Fruit fly (Drosophila melanogaster): ENCODE data around the gene Tgi.

The Tgi gene

dm6 chr3L:13479609-13480240 is 6.9 kb upstream of the Tgi start:
- TF ChIP-seq Jra (GFP tag; optimal IDR thresholded peaks at IDR 0.05): no peak
- no peak for TF ChIP-seq Rel (GFP tag; optimal IDR thresholded peaks at IDR 0.05)
- no peak for TF ChIP-seq Rel (tag; optimal IDR thresholded peaks at IDR 0.05)
- peak; percentile 58 for TF ChIP-seq rgr (GFP tag; optimal IDR thresholded peaks at IDR 0.05)
- no peak for TF ChIP-seq Abd-B (GFP tag; optimal IDR thresholded peaks at IDR 0.05)
- TF ChIP-seq br (GFP tag; optimal IDR thresholded peaks at IDR 0.05): peak; percentile 15
- TF ChIP-seq OdsH (GFP tag; optimal IDR thresholded peaks at IDR 0.05): no peak
- no peak for TF ChIP-seq usp (GFP tag; optimal IDR thresholded peaks at IDR 0.05)
- no peak for TF ChIP-seq sv (GFP tag; optimal IDR thresholded peaks at IDR 0.05)
- TF ChIP-seq HLH106 (tag; optimal IDR thresholded peaks at IDR 0.05): peak; percentile 60
- TF ChIP-seq Hr83 (GFP tag; optimal IDR thresholded peaks at IDR 0.05; ENCODE audit: poor library complexity, severe bottlenecking): no peak
- TF ChIP-seq fru (GFP tag; optimal IDR thresholded peaks at IDR 0.05): peak; percentile 58
- TF ChIP-seq Vsx2 (GFP tag; optimal IDR thresholded peaks at IDR 0.05; ENCODE audit: partially characterized antibody): no peak
- peak; percentile 46 for TF ChIP-seq woc (GFP tag; optimal IDR thresholded peaks at IDR 0.05)
- TF ChIP-seq Myc (optimal IDR thresholded peaks at IDR 0.05): no peak
- TF ChIP-seq N (GFP tag; optimal IDR thresholded peaks at IDR 0.05): no peak
- no peak for TF ChIP-seq tai (GFP tag; optimal IDR thresholded peaks at IDR 0.05)
- TF ChIP-seq lola (GFP tag; optimal IDR thresholded peaks at IDR 0.05): no peak
- TF ChIP-seq brk (GFP tag; optimal IDR thresholded peaks at IDR 0.05): peak; percentile 25
- TF ChIP-seq Dif (GFP tag; optimal IDR thresholded peaks at IDR 0.05; ENCODE audit: partially characterized antibody): no peak
- TF ChIP-seq CrebA (GFP tag; optimal IDR thresholded peaks at IDR 0.05; ENCODE audit: borderline replicate concordance): no peak
- TF ChIP-seq Hnf4 (GFP tag; optimal IDR thresholded peaks at IDR 0.05): peak; percentile 35
- TF ChIP-seq dl (GFP tag; optimal IDR thresholded peaks at IDR 0.05; ENCODE audit: insufficient read depth in 1 of 2, partially characterized antibody in 2 of 2): no peak
- no peak for TF ChIP-seq CG32264 (GFP tag; optimal IDR thresholded peaks at IDR 0.05)
- TF ChIP-seq dmrt93B (GFP tag; optimal IDR thresholded peaks at IDR 0.05): peak; percentile 15
- peak; percentile 28 for TF ChIP-seq Sp1 (GFP tag; optimal IDR thresholded peaks at IDR 0.05)
- TF ChIP-seq Dfd (GFP tag; optimal IDR thresholded peaks at IDR 0.05): no peak
- TF ChIP-seq sage (GFP tag; optimal IDR thresholded peaks at IDR 0.05): no peak
- no peak for TF ChIP-seq Mio (GFP tag; optimal IDR thresholded peaks at IDR 0.05)
- TF ChIP-seq Hr78 (GFP tag; optimal IDR thresholded peaks at IDR 0.05): no peak
- TF ChIP-seq h (GFP tag; optimal IDR thresholded peaks at IDR 0.05): peak; percentile 51
- TF ChIP-seq pan (optimal IDR thresholded peaks at IDR 0.05): no peak
- no peak for TF ChIP-seq dsf (GFP tag; optimal IDR thresholded peaks at IDR 0.05; ENCODE audit: borderline replicate concordance)
- peak in 1 of 2 experiments; percentile 63 for TF ChIP-seq foxo (GFP tag; optimal IDR thresholded peaks at IDR 0.05)
- no peak for TF ChIP-seq jim (GFP tag; optimal IDR thresholded peaks at IDR 0.05)
- peak; percentile 27 for TF ChIP-seq psq (GFP tag; optimal IDR thresholded peaks at IDR 0.05)
- peak; percentile 39 for TF ChIP-seq ey (GFP tag; optimal IDR thresholded peaks at IDR 0.05)
- no peak for TF ChIP-seq GATAd (GFP tag; optimal IDR thresholded peaks at IDR 0.05)
- peak; percentile 29 for TF ChIP-seq CG9705 (GFP tag; optimal IDR thresholded peaks at IDR 0.05)

dm6 chr3L:13480241-13480627 is 6.4 kb upstream of the Tgi start:
- TF ChIP-seq fru (GFP tag; optimal IDR thresholded peaks at IDR 0.05) (no peak), woc (GFP tag; optimal IDR thresholded peaks at IDR 0.05) (no peak), Hnf4 (GFP tag; optimal IDR thresholded peaks at IDR 0.05) (no peak), pan (optimal IDR thresholded peaks at IDR 0.05) (no peak), CrebA (GFP tag; optimal IDR thresholded peaks at IDR 0.05; ENCODE audit: borderline replicate concordance) (no peak), HLH106 (tag; optimal IDR thresholded peaks at IDR 0.05) (no peak), Hr83 (GFP tag; optimal IDR thresholded peaks at IDR 0.05; ENCODE audit: poor library complexity, severe bottlenecking) (no peak), OdsH (GFP tag; optimal IDR thresholded peaks at IDR 0.05) (no peak), Rel (GFP tag; optimal IDR thresholded peaks at IDR 0.05) (no peak), Rel (tag; optimal IDR thresholded peaks at IDR 0.05) (peak; percentile 16)

All from whole organism, wandering third instar larva.